Fruit fly (Drosophila melanogaster): ENCODE measurements around the gene Myt1.

Gene Myt1

dm6 chr3L:5796493-5796998 lies 17.2 kb upstream of the Myt1 start, which contains the start of gene Tektin-C (continued):
- TF ChIP-seq CG7839 (tag; optimal IDR thresholded peaks at IDR 0.05), result no peak
- TF ChIP-seq CG2129 (GFP tag; IDR thresholded peaks at IDR 0.05; ENCODE audit: partially characterized antibody), result no peak
- no peak for TF ChIP-seq sd (tag; optimal IDR thresholded peaks at IDR 0.05)
- TF ChIP-seq Abd-B (GFP tag; optimal IDR thresholded peaks at IDR 0.05), result no peak
- TF ChIP-seq inv (GFP tag; IDR thresholded peaks at IDR 0.05; ENCODE audit: partially characterized antibody), result no peak
- TF ChIP-seq CG7745 (tag; optimal IDR thresholded peaks at IDR 0.05), result no peak
- no peak for TF ChIP-seq CG9932 (GFP tag; IDR thresholded peaks at IDR 0.05)
- TF ChIP-seq CG9817 (tag; optimal IDR thresholded peaks at IDR 0.05), result no peak
- TF ChIP-seq CG18011 (GFP tag; optimal IDR thresholded peaks at IDR 0.05), result no peak
- no peak for TF ChIP-seq Aef1 (GFP tag; IDR thresholded peaks at IDR 0.05)
- peak; percentile 8 for TF ChIP-seq CG10209 (GFP tag; optimal IDR thresholded peaks at IDR 0.05)
- no peak for TF ChIP-seq klu (GFP tag; IDR thresholded peaks at IDR 0.05)
- no peak for TF ChIP-seq CG16815 (GFP tag; optimal IDR thresholded peaks at IDR 0.05)
- TF ChIP-seq gsb (GFP tag; IDR thresholded peaks at IDR 0.05), result no peak
- TF ChIP-seq NC2α (GFP tag; optimal IDR thresholded peaks at IDR 0.05), result no peak
- no peak for TF ChIP-seq CG10654 (GFP tag; optimal IDR thresholded peaks at IDR 0.05)
- TF ChIP-seq gt (GFP tag; IDR thresholded peaks at IDR 0.05), result no peak
- TF ChIP-seq CG3995 (GFP tag; optimal IDR thresholded peaks at IDR 0.05), result no peak
- TF ChIP-seq CG15011 (GFP tag; optimal IDR thresholded peaks at IDR 0.05), result no peak
- TF ChIP-seq CG4328 (GFP tag; optimal IDR thresholded peaks at IDR 0.05), result no peak
- no peak for TF ChIP-seq hb (GFP tag; IDR thresholded peaks at IDR 0.05; ENCODE audit: partially characterized antibody)
- TF ChIP-seq odd (GFP tag; optimal IDR thresholded peaks at IDR 0.05), result no peak
- no peak for TF ChIP-seq Nf-YA (GFP tag; IDR thresholded peaks at IDR 0.05)
- no peak for TF ChIP-seq br (optimal IDR thresholded peaks at IDR 0.05)
- TF ChIP-seq D (optimal IDR thresholded peaks at IDR 0.05), result no peak
- no peak for TF ChIP-seq D (GFP tag; optimal IDR thresholded peaks at IDR 0.05)
- TF ChIP-seq Bteb2 (GFP tag; optimal IDR thresholded peaks at IDR 0.05), result no peak
- no peak for TF ChIP-seq Deaf1 (tag; optimal IDR thresholded peaks at IDR 0.05)
- TF ChIP-seq Doc3 (GFP tag; IDR thresholded peaks at IDR 0.05; ENCODE audit: partially characterized antibody), result no peak
- no peak for TF ChIP-seq Ada2b (GFP tag; IDR thresholded peaks at IDR 0.05)
- no peak for TF ChIP-seq D19A (tag; optimal IDR thresholded peaks at IDR 0.05)
- no peak for TF ChIP-seq maf-S (GFP tag; optimal IDR thresholded peaks at IDR 0.05)
- no peak for TF ChIP-seq H2.0 (GFP tag; IDR thresholded peaks at IDR 0.05)
- no peak for TF ChIP-seq tx (GFP tag; optimal IDR thresholded peaks at IDR 0.05)
- 0 out of 3 replicates have a peak, but pooled peaks have one; percentile 23 for TF ChIP-seq CG11560 (tag; IDR thresholded peaks at IDR 0.05)
- no peak for TF ChIP-seq CG6175 (GFP tag; IDR thresholded peaks at IDR 0.05)
- 0 out of 3 replicates have a peak, but pooled peaks have one; percentile 8 for TF ChIP-seq CG17361 (GFP tag; IDR thresholded peaks at IDR 0.05)
- TF ChIP-seq CG33557 (GFP tag; optimal IDR thresholded peaks at IDR 0.05), result no peak
- no peak for TF ChIP-seq CG34224 (GFP tag; IDR thresholded peaks at IDR 0.05; ENCODE audit: partially characterized antibody)
- TF ChIP-seq CG4360 (GFP tag; IDR thresholded peaks at IDR 0.05), result no peak
- peak; percentile 9 for TF ChIP-seq Xbp1 (GFP tag; optimal IDR thresholded peaks at IDR 0.05)
- TF ChIP-seq gro (GFP tag; optimal IDR thresholded peaks at IDR 0.05), result no peak
- no peak for TF ChIP-seq wek (GFP tag; optimal IDR thresholded peaks at IDR 0.05)
- TF ChIP-seq CG16863 (GFP tag; optimal IDR thresholded peaks at IDR 0.05), result no peak
- TF ChIP-seq CG7786 (GFP tag; optimal IDR thresholded peaks at IDR 0.05), result no peak
- TF ChIP-seq CG6791 (GFP tag; IDR thresholded peaks at IDR 0.05; ENCODE audit: partially characterized antibody), result no peak
- TF ChIP-seq hkb (optimal IDR thresholded peaks at IDR 0.05), result no peak
- no peak for TF ChIP-seq hkb (GFP tag; IDR thresholded peaks at IDR 0.05)
- no peak for TF ChIP-seq CG16813 (GFP tag; IDR thresholded peaks at IDR 0.05; ENCODE audit: partially characterized antibody)
- TF ChIP-seq CG31224 (GFP tag; IDR thresholded peaks at IDR 0.05), result no peak
- no peak for TF ChIP-seq amos (GFP tag; IDR thresholded peaks at IDR 0.05; ENCODE audit: partially characterized antibody)
- TF ChIP-seq CG3407 (GFP tag; optimal IDR thresholded peaks at IDR 0.05), result no peak

All from whole organism, embryonic.